Fruit fly (Drosophila melanogaster) whole organism, embryonic: ENCODE data around the gene CG14234.

Source experiments
- Ada2b ChIP-seq: fragments of 200-800 bp; sonication (Bioruptor generic); IDR thresholded peaks from 2 replicates; pipeline ENCODE4 v1.3.6; 2022; ENCODE audit warnings: missing biosample characterization, missing genetic modification characterization
- Atf6 ChIP-seq: fragments of 200-800 bp; sonication (Bioruptor generic); IDR thresholded peaks from 2 replicates; pipeline ENCODE4 v1.3.6; 2022; ENCODE audit warnings: missing biosample characterization, missing genetic modification characterization
- CG1024 ChIP-seq: fragments of 200-800 bp; sonication (Bioruptor generic); IDR thresholded peaks from 2 replicates; pipeline ENCODE4 v1.3.6; 2022; ENCODE audit warnings: missing biosample characterization, missing genetic modification characterization
- CG10462 ChIP-seq: fragments of 200-800 bp; sonication (Bioruptor generic); optimal IDR thresholded peaks from 2 replicates; lab custom pipeline; 2016; ENCODE audit warnings: missing biosample characterization, missing genetic modification characterization
- CG10959 ChIP-seq: fragments of 200-800 bp; sonication (Bioruptor generic); IDR thresholded peaks from 2 replicates; pipeline ENCODE4 v1.3.6; 2022; ENCODE audit warnings: missing biosample characterization, missing genetic modification characterization
- CG11695 ChIP-seq: fragments of 200-800 bp; sonication (Bioruptor generic); IDR thresholded peaks from 3 replicates; pipeline ENCODE4 v1.3.6; 2022; ENCODE audit warnings: missing biosample characterization, missing genetic modification characterization
- CG12104 ChIP-seq: fragments of 200-800 bp; sonication (Bioruptor generic); optimal IDR thresholded peaks from 3 replicates; lab custom pipeline; 2016; ENCODE audit warnings: missing biosample characterization, missing genetic modification characterization
- CG12744 ChIP-seq: fragments of 200-800 bp; sonication (Bioruptor generic); optimal IDR thresholded peaks from 2 replicates; lab custom pipeline; 2016; ENCODE audit warnings: missing biosample characterization, missing genetic modification characterization
- CG14860 ChIP-seq: fragments of 200-800 bp; sonication (Bioruptor generic); IDR thresholded peaks from 3 replicates; pipeline ENCODE4 v1.3.6; 2022; ENCODE audit warnings: missing biosample characterization, missing genetic modification characterization; ENCODE audit not compliant: partially characterized antibody
- CG15696 ChIP-seq: fragments of 200-800 bp; sonication (Bioruptor generic); optimal IDR thresholded peaks from 2 replicates; lab custom pipeline; 2019; ENCODE audit warnings: missing biosample characterization, mild to moderate bottlenecking, missing genetic modification characterization, moderate library complexity
- CG17912 ChIP-seq: fragments of 200-800 bp; sonication (Bioruptor generic); optimal IDR thresholded peaks from 2 replicates; lab custom pipeline; 2018; ENCODE audit warnings: missing biosample characterization, mild to moderate bottlenecking, missing genetic modification characterization
- CG1792 ChIP-seq: fragments of 200-800 bp; sonication (Bioruptor generic); optimal IDR thresholded peaks from 2 replicates; lab custom pipeline; 2016; ENCODE audit warnings: missing biosample characterization, missing genetic modification characterization
- CG2116 ChIP-seq: fragments of 200-800 bp; sonication (Bioruptor generic); optimal IDR thresholded peaks from 3 replicates; lab custom pipeline; 2018; ENCODE audit warnings: missing biosample characterization, mild to moderate bottlenecking, missing genetic modification characterization
- CG3065 ChIP-seq: fragments of 200-800 bp; sonication (Bioruptor generic); optimal IDR thresholded peaks from 2 replicates; lab custom pipeline; 2016; ENCODE audit warnings: missing biosample characterization, missing genetic modification characterization
- CG32532 ChIP-seq: fragments of 200-800 bp; sonication (Bioruptor generic); IDR thresholded peaks from 2 replicates; pipeline ENCODE4 v1.3.6; 2022; ENCODE audit warnings: missing biosample characterization, missing genetic modification characterization
- CG3281 ChIP-seq: fragments of 200-800 bp; sonication (Bioruptor generic); optimal IDR thresholded peaks from 3 replicates; lab custom pipeline; 2017; ENCODE audit warnings: missing biosample characterization, mild to moderate bottlenecking, missing genetic modification characterization
- CG34224 ChIP-seq: fragments of 200-800 bp; sonication (Bioruptor generic); IDR thresholded peaks from 3 replicates; pipeline ENCODE4 v1.3.6; 2022; ENCODE audit warnings: missing biosample characterization, missing genetic modification characterization; ENCODE audit not compliant: partially characterized antibody
- CG3847 ChIP-seq: fragments of 200-800 bp; sonication (Bioruptor generic); IDR thresholded peaks from 2 replicates; pipeline ENCODE4 v1.3.6; 2022; ENCODE audit warnings: missing biosample characterization, missing genetic modification characterization
- CG4854 ChIP-seq: fragments of 200-800 bp; sonication (Bioruptor generic); optimal IDR thresholded peaks from 2 replicates; lab custom pipeline; 2016; ENCODE audit warnings: missing biosample characterization, missing genetic modification characterization, inconsistent platforms
- CG5953 ChIP-seq: fragments of 200-800 bp; sonication (Bioruptor generic); IDR thresholded peaks from 2 replicates; pipeline ENCODE4 v1.3.6; 2022; ENCODE audit warnings: missing biosample characterization, missing genetic modification characterization
- CG8388 ChIP-seq: fragments of 200-800 bp; sonication (Bioruptor generic); optimal IDR thresholded peaks from 2 replicates; lab custom pipeline; 2019; ENCODE audit warnings: missing biosample characterization, mild to moderate bottlenecking, missing genetic modification characterization, moderate library complexity
- CG9817 ChIP-seq: fragments of 200-800 bp; sonication (Bioruptor generic); optimal IDR thresholded peaks from 2 replicates; lab custom pipeline; 2018; ENCODE audit warnings: missing biosample characterization, mild to moderate bottlenecking, missing genetic modification characterization, moderate library complexity
- CHES-1-like ChIP-seq: fragments of 200-800 bp; sonication (Bioruptor generic); optimal IDR thresholded peaks from 2 replicates; lab custom pipeline; 2016; ENCODE audit warnings: missing biosample characterization, missing genetic modification characterization
- Ets97D ChIP-seq: fragments of 200-800 bp; sonication (Bioruptor generic); optimal IDR thresholded peaks from 3 replicates; lab custom pipeline; 2016; ENCODE audit warnings: missing biosample characterization, missing genetic modification characterization
- Fer1 ChIP-seq: fragments of 200-800 bp; sonication (Bioruptor generic); optimal IDR thresholded peaks from 2 replicates; lab custom pipeline; 2017; ENCODE audit warnings: missing biosample characterization, mild to moderate bottlenecking, missing genetic modification characterization
- H15 ChIP-seq: fragments of 200-800 bp; sonication (Bioruptor generic); IDR thresholded peaks from 3 replicates; pipeline ENCODE4 v1.3.6; 2022; ENCODE audit warnings: missing biosample characterization, missing genetic modification characterization
- Hey ChIP-seq: fragments of 200-800 bp; sonication (Bioruptor generic); optimal IDR thresholded peaks from 3 replicates; lab custom pipeline; 2018; ENCODE audit warnings: missing biosample characterization, mild to moderate bottlenecking, missing genetic modification characterization
- Lpt ChIP-seq: fragments of >200 bp; optimal IDR thresholded peaks from 2 replicates; lab custom pipeline; 2018; ENCODE audit warnings: missing biosample characterization, missing genetic modification characterization
- Opbp ChIP-seq: fragments of 200-800 bp; sonication (Bioruptor generic); IDR thresholded peaks from 3 replicates; pipeline ENCODE4 v1.3.6; 2022; ENCODE audit warnings: missing biosample characterization, missing genetic modification characterization; ENCODE audit not compliant: partially characterized antibody
- Scr ChIP-seq: fragments of 200-800 bp; sonication (Bioruptor generic); IDR thresholded peaks from 2 replicates; pipeline ENCODE4 v1.3.6; 2022; ENCODE audit warnings: missing biosample characterization, missing genetic modification characterization; ENCODE audit not compliant: partially characterized antibody
- Sry-β ChIP-seq: fragments of 200-800 bp; sonication (Bioruptor generic); optimal IDR thresholded peaks from 2 replicates; lab custom pipeline; 2018; ENCODE audit warnings: missing biosample characterization, mild to moderate bottlenecking, missing genetic modification characterization, moderate library complexity
- Sry-δ ChIP-seq: fragments of 200-800 bp; sonication (Bioruptor generic); optimal IDR thresholded peaks from 2 replicates; lab custom pipeline; 2016; ENCODE audit warnings: missing biosample characterization, missing genetic modification characterization
- ac ChIP-seq: fragments of 200-800 bp; sonication (Bioruptor generic); optimal IDR thresholded peaks from 3 replicates; lab custom pipeline; 2017; ENCODE audit warnings: missing biosample characterization, mild to moderate bottlenecking, missing genetic modification characterization
- al ChIP-seq: fragments of 200-800 bp; sonication (Bioruptor generic); IDR thresholded peaks from 2 replicates; pipeline ENCODE4 v1.3.6; 2022; ENCODE audit warnings: missing biosample characterization, missing genetic modification characterization
- amos ChIP-seq: fragments of 200-800 bp; sonication (Bioruptor generic); IDR thresholded peaks from 2 replicates; pipeline ENCODE4 v1.3.6; 2022; ENCODE audit warnings: missing biosample characterization, missing genetic modification characterization; ENCODE audit not compliant: partially characterized antibody
- crc ChIP-seq: fragments of 200-800 bp; sonication (Bioruptor generic); optimal IDR thresholded peaks from 2 replicates; lab custom pipeline; 2016; ENCODE audit warnings: missing biosample characterization, missing genetic modification characterization
- dati ChIP-seq: fragments of 200-800 bp; sonication (Bioruptor generic); IDR thresholded peaks from 2 replicates; pipeline ENCODE4 v1.3.6; 2022; ENCODE audit warnings: missing biosample characterization, missing genetic modification characterization
- dpn ChIP-seq, 2 experiments: fragments of 200-800 bp; sonication (Bioruptor generic); optimal IDR thresholded peaks; 3 replicates each; lab custom pipeline; 2016; ENCODE audit warnings: missing biosample characterization in 2 of 2, missing genetic modification characterization in 2 of 2
- h ChIP-seq: fragments of >200 bp; optimal IDR thresholded peaks from 2 replicates; lab custom pipeline; 2017
- ind ChIP-seq: fragments of 200-800 bp; sonication (Bioruptor generic); optimal IDR thresholded peaks from 3 replicates; lab custom pipeline; 2016; ENCODE audit warnings: missing biosample characterization, missing genetic modification characterization
- kay ChIP-seq: fragments of 200-800 bp; sonication (Bioruptor generic); optimal IDR thresholded peaks from 2 replicates; lab custom pipeline; 2016; ENCODE audit warnings: missing biosample characterization, missing genetic modification characterization
- nau ChIP-seq: fragments of 200-800 bp; sonication (Bioruptor generic); optimal IDR thresholded peaks from 3 replicates; lab custom pipeline; 2017; ENCODE audit warnings: missing biosample characterization, mild to moderate bottlenecking, missing genetic modification characterization, missing genetic modification reagents
- oc ChIP-seq: fragments of 200-800 bp; sonication (Bioruptor generic); optimal IDR thresholded peaks from 2 replicates; lab custom pipeline; 2018; ENCODE audit warnings: missing biosample characterization, mild to moderate bottlenecking, missing genetic modification characterization, moderate library complexity
- pros ChIP-seq: fragments of 200-800 bp; sonication (Bioruptor generic); optimal IDR thresholded peaks from 3 replicates; lab custom pipeline; 2019; ENCODE audit warnings: missing biosample characterization, mild to moderate bottlenecking, missing genetic modification characterization, moderate library complexity
- sens ChIP-seq: fragments of 200-800 bp; sonication (Bioruptor generic); peaks from one replicate; lab custom pipeline; 2016; ENCODE audit warnings: missing biosample characterization, missing genetic modification characterization
- shn ChIP-seq: fragments of 200-800 bp; sonication (Bioruptor generic); optimal IDR thresholded peaks from 3 replicates; lab custom pipeline; 2016; ENCODE audit warnings: missing biosample characterization, missing genetic modification characterization
- sob ChIP-seq: fragments of 200-800 bp; sonication (Bioruptor generic); IDR thresholded peaks from 2 replicates; pipeline ENCODE4 v1.3.6; 2022; ENCODE audit warnings: missing biosample characterization, missing genetic modification characterization
- tap ChIP-seq: fragments of 200-800 bp; optimal IDR thresholded peaks from 3 replicates; lab custom pipeline; 2019; ENCODE audit warnings: missing biosample characterization, mild to moderate bottlenecking, missing genetic modification characterization, moderate library complexity
- tll ChIP-seq, 2 experiments: fragments of 200-800 bp in 1 of 2; fragments of >200 bp in 1 of 2; sonication (Bioruptor generic) in 1 of 2; optimal IDR thresholded peaks; 2 replicates each; lab custom pipeline; 2017 to 2019; ENCODE audit warnings: missing biosample characterization in 2 of 2, missing genetic modification characterization in 2 of 2, mild to moderate bottlenecking in 1 of 2, moderate library complexity in 1 of 2
- unpg ChIP-seq: fragments of 200-800 bp; sonication (Bioruptor generic); optimal IDR thresholded peaks from 3 replicates; lab custom pipeline; 2018; ENCODE audit warnings: missing biosample characterization, mild to moderate bottlenecking, missing genetic modification characterization, moderate library complexity
- vvl ChIP-seq: fragments of 200-800 bp; sonication (Bioruptor generic); IDR thresholded peaks from 2 replicates; pipeline ENCODE4 v1.3.6; 2022; ENCODE audit warnings: missing biosample characterization, missing genetic modification characterization

The CG14234 gene

dm6 chrX:19762167-19762566, 26.8 kb downstream of the CG14234 start (continued):
- TF ChIP-seq CG34224 = peak; percentile 38; the same call in 2 of the 3 replicates
- TF ChIP-seq pros (GFP tag; lab: Kevin White, UChicago) = no peak
- 0 out of 3 replicates have a peak, but pooled peaks have one; percentile 33 for TF ChIP-seq CG14860
- no peak for TF ChIP-seq CG1024 (GFP tag; lab: Robert Waterston, UW)
- peak in 1 of 2 experiments; percentile 2 for TF ChIP-seq dpn (GFP tag; optimal IDR thresholded peaks at IDR 0.05; lab: Kevin White, UChicago)
- TF ChIP-seq unpg (GFP tag; lab: Kevin White, UChicago) = no peak
- no peak for TF ChIP-seq CG12744
- no peak for TF ChIP-seq tll (GFP tag; optimal IDR thresholded peaks at IDR 0.05; lab: Kevin White, UChicago)
- TF ChIP-seq Sry-δ (GFP tag; lab: Kevin White, UChicago) = peak; percentile 68
- no peak for TF ChIP-seq CG12104
- TF ChIP-seq Opbp (GFP tag; lab: Robert Waterston, UW) = peak; percentile 52; the same call in 1 of the 3 replicates
- peak; percentile 83 for TF ChIP-seq sens (GFP tag; lab: Kevin White, UChicago)

dm6 chrX:19763440-19764002, 28.2 kb downstream of the CG14234 start:
- TF ChIP-seq CG17912 (GFP tag; lab: Kevin White, UChicago) = no peak
- TF ChIP-seq ac (GFP tag; lab: Kevin White, UChicago) = no peak
- TF ChIP-seq H15 (GFP tag; lab: Robert Waterston, UW) = no peak
- no peak for TF ChIP-seq CG4854
- no peak for TF ChIP-seq vvl (GFP tag; lab: Robert Waterston, UW)
- no peak for TF ChIP-seq CG1792 (GFP tag; lab: Kevin White, UChicago)
- TF ChIP-seq dati (GFP tag; lab: Robert Waterston, UW) = no peak
- no peak for TF ChIP-seq nau (GFP tag; lab: Kevin White, UChicago)
- TF ChIP-seq ind (GFP tag; lab: Kevin White, UChicago) = no peak
- TF ChIP-seq CG9817 = no peak
- no peak for TF ChIP-seq Ada2b (GFP tag; lab: Robert Waterston, UW)
- TF ChIP-seq Hey (tag; lab: Kevin White, UChicago) = no peak
- no peak for TF ChIP-seq amos
- TF ChIP-seq CG10959 (GFP tag; lab: Robert Waterston, UW) = no peak
- TF ChIP-seq Scr (GFP tag; lab: Robert Waterston, UW) = no peak
- TF ChIP-seq CG2116 (GFP tag; lab: Kevin White, UChicago) = no peak
- TF ChIP-seq CG32532 (GFP tag; lab: Robert Waterston, UW) = 0 out of 2 replicates have a peak, but pooled peaks have one; percentile 18
- TF ChIP-seq CG10462 (GFP tag; lab: Kevin White, UChicago) = peak; percentile 8
- TF ChIP-seq CG8388 (GFP tag; lab: Kevin White, UChicago) = no peak
- TF ChIP-seq sob (GFP tag; lab: Robert Waterston, UW) = no peak
- no peak for TF ChIP-seq tap
- TF ChIP-seq CG11695 (GFP tag; lab: Robert Waterston, UW) = no peak
- no peak for TF ChIP-seq kay (GFP tag; lab: Kevin White, UChicago)
- no peak for TF ChIP-seq CHES-1-like (GFP tag; lab: Kevin White, UChicago)
- no peak for TF ChIP-seq CG5953 (GFP tag; lab: Robert Waterston, UW)
- TF ChIP-seq CG3065 (GFP tag; lab: Kevin White, UChicago) = no peak
- TF ChIP-seq oc (tag; lab: Kevin White, UChicago) = no peak
- TF ChIP-seq CG34224 = no peak
- no peak for TF ChIP-seq h
- TF ChIP-seq shn (GFP tag; lab: Kevin White, UChicago) = no peak
- TF ChIP-seq Fer1 (GFP tag; lab: Kevin White, UChicago) = peak; percentile 14
- TF ChIP-seq CG15696 (tag; lab: Kevin White, UChicago) = peak; percentile 9
- TF ChIP-seq CG3847 (GFP tag; lab: Robert Waterston, UW) = no peak
- no peak for TF ChIP-seq Ets97D (GFP tag; lab: Kevin White, UChicago)
- no peak for TF ChIP-seq CG3281
- TF ChIP-seq crc (GFP tag; lab: Kevin White, UChicago) = no peak
- TF ChIP-seq Lpt (GFP tag; lab: Kevin White, UChicago) = no peak
- TF ChIP-seq al = no peak
- no peak for TF ChIP-seq Sry-β (GFP tag; lab: Kevin White, UChicago)
- no peak for TF ChIP-seq Atf6 (GFP tag; lab: Robert Waterston, UW)
